Worm (Caenorhabditis elegans): ENCODE measurements around the gene ril-2.

Gene ril-2

ce11 chrV:12599110-12599509, at the start of gene ril-2, which contains the start of gene C14C10.10:
Gene ril-2, minus strand, starts transcription at chrV:12599157.
Gene C14C10.10, minus strand, starts transcription at chrV:12599128.
- no peak for TF ChIP-seq nhr-23 (tag; optimal IDR thresholded peaks at IDR 0.05)
- no peak for TF ChIP-seq sma-3 (GFP tag; optimal IDR thresholded peaks at IDR 0.05)
- TF ChIP-seq gmeb-1 (tag; optimal IDR thresholded peaks at IDR 0.05): no peak
- TF ChIP-seq Y55F3AM.14 (GFP tag; optimal IDR thresholded peaks at IDR 0.05): no peak
- peak; percentile 50 for TF ChIP-seq C34F6.9 (tag; optimal IDR thresholded peaks at IDR 0.05)
- no peak for TF ChIP-seq ztf-11 (tag; optimal IDR thresholded peaks at IDR 0.05)
- TF ChIP-seq lin-11 (tag; optimal IDR thresholded peaks at IDR 0.05): no peak
- no peak for TF ChIP-seq nhr-129 (tag; optimal IDR thresholded peaks at IDR 0.05)
- peak; percentile 35 for TF ChIP-seq crh-2 (tag; optimal IDR thresholded peaks at IDR 0.05)
- TF ChIP-seq aly-2 (tag; optimal IDR thresholded peaks at IDR 0.05): no peak
- no peak for TF ChIP-seq mab-5 (tag; optimal IDR thresholded peaks at IDR 0.05)
- TF ChIP-seq lsy-2 (tag; optimal IDR thresholded peaks at IDR 0.05): peak in 1 of 2 experiments; percentile 29
- TF ChIP-seq egl-27 (tag; optimal IDR thresholded peaks at IDR 0.05): no peak
- no peak for TF ChIP-seq elt-1 (tag; optimal IDR thresholded peaks at IDR 0.05)
- TF ChIP-seq unc-55 (GFP tag; optimal IDR thresholded peaks at IDR 0.05): peak; percentile 46
- TF ChIP-seq nhr-237 (tag; optimal IDR thresholded peaks at IDR 0.05): no peak
- no peak for TF ChIP-seq zag-1 (tag; optimal IDR thresholded peaks at IDR 0.05)
- no peak for TF ChIP-seq skn-1 (tag; optimal IDR thresholded peaks at IDR 0.05)
- TF ChIP-seq ztf-1 (GFP tag; conservative IDR thresholded peaks at IDR 0.05): no peak

ce11 chrV:12644500-12644899, 45.5 kb upstream of the ril-2 start, which contains the start of gene F56H9.8:
Gene F56H9.8, plus strand, starts transcription at chrV:12644800.
- TF ChIP-seq ztf-11 (tag; optimal IDR thresholded peaks at IDR 0.05) (no peak), zag-1 (tag; optimal IDR thresholded peaks at IDR 0.05) (no peak)

ce11 chrV:12640384-12640783, 41.4 kb upstream of the ril-2 start, which contains the start of gene gpa-8:
Gene gpa-8, minus strand, starts transcription at chrV:12640484.
- TF ChIP-seq C34F6.9 (tag; optimal IDR thresholded peaks at IDR 0.05): no peak
- TF ChIP-seq nhr-23 (tag; optimal IDR thresholded peaks at IDR 0.05): no peak
- TF ChIP-seq ama-1 (optimal IDR thresholded peaks at IDR 0.05): no peak
- TF ChIP-seq nhr-6 (tag; optimal IDR thresholded peaks at IDR 0.05): no peak
- TF ChIP-seq ZK546.5 (tag; optimal IDR thresholded peaks at IDR 0.05): no peak
- TF ChIP-seq ztf-11 (tag; optimal IDR thresholded peaks at IDR 0.05): no peak
- TF ChIP-seq lin-13 (GFP tag; optimal IDR thresholded peaks at IDR 0.05): no peak
- no peak for TF ChIP-seq nhr-21 (tag; optimal IDR thresholded peaks at IDR 0.05)
- TF ChIP-seq sma-3 (GFP tag; optimal IDR thresholded peaks at IDR 0.05): no peak
- no peak for TF ChIP-seq nhr-10 (tag; optimal IDR thresholded peaks at IDR 0.05)

- no peak for TF ChIP-seq elt-3 (tag; optimal IDR thresholded peaks at IDR 0.05)
- no peak for TF ChIP-seq ztf-1 (GFP tag; conservative IDR thresholded peaks at IDR 0.05)
- peak; percentile 1 for TF ChIP-seq sem-4 (tag; optimal IDR thresholded peaks at IDR 0.05)
- peak; percentile 34 for TF ChIP-seq gmeb-1 (tag; optimal IDR thresholded peaks at IDR 0.05)
- TF ChIP-seq fos-1 (tag; optimal IDR thresholded peaks at IDR 0.05): peak; percentile 51
- peak; percentile 37 for TF ChIP-seq egl-27 (tag; optimal IDR thresholded peaks at IDR 0.05)
- peak; percentile 42 for TF ChIP-seq crh-2 (tag; optimal IDR thresholded peaks at IDR 0.05)
- no peak for TF ChIP-seq C34F6.9 (tag; optimal IDR thresholded peaks at IDR 0.05)
- TF ChIP-seq aly-2 (tag; optimal IDR thresholded peaks at IDR 0.05): no peak
- TF ChIP-seq sma-9 (GFP tag; optimal IDR thresholded peaks at IDR 0.05): peak; percentile 67
- TF ChIP-seq sma-9 (tag; optimal IDR thresholded peaks at IDR 0.05): no peak
Measured at ce11 chrV:12637764-12638502, 39.0 kb upstream of the ril-2 start.

DNA sequence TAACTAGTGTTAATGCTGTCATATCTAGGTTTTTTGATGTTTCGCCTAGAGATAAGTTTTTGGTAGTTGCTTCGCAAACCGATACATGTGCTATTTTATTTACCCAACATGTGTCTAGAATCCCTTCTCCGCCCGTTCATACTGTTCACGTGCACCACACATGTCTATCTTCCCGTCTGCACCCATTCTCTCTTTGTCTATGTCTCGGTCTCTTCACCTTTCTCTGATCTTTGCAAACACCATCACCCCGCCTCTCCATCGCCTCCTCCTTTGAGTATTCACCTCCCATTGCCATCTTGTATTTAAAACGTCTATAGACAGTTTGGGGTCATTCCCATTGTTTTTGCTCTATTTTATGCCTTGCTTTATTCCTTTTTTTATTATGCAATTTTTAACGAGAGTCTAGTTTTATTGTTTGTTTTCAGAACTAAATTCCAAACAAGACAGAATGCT, 38.3 kb upstream of the ril-2 start, which contains the start of gene F56H9.2:
Gene F56H9.2 (plus strand): TSS at position 426 of the 453 bp plus-strand sequence.
- TF ChIP-seq sem-4 (tag; optimal IDR thresholded peaks at IDR 0.05) (peak; percentile 58), nhr-237 (tag; optimal IDR thresholded peaks at IDR 0.05) (no peak), elt-1 (tag; optimal IDR thresholded peaks at IDR 0.05) (no peak), C34F6.9 (tag; optimal IDR thresholded peaks at IDR 0.05) (peak; percentile 60), nhr-11 (tag; optimal IDR thresholded peaks at IDR 0.05) (no peak), nhr-6 (tag; optimal IDR thresholded peaks at IDR 0.05) (no peak), mbf-1 (tag; optimal IDR thresholded peaks at IDR 0.05) (no peak), lsy-2 (tag; optimal IDR thresholded peaks at IDR 0.05) (peak in 1 of 2 experiments; percentile 60), unc-39 (tag; optimal IDR thresholded peaks at IDR 0.05) (no peak), ama-1 (optimal IDR thresholded peaks at IDR 0.05) (peak; percentile 69), Y55F3AM.14 (GFP tag; optimal IDR thresholded peaks at IDR 0.05) (peak; percentile 75), crh-2 (tag; optimal IDR thresholded peaks at IDR 0.05) (peak; percentile 65), snpc-4 (tag; optimal IDR thresholded peaks at IDR 0.05) (no peak), fos-1 (tag; optimal IDR thresholded peaks at IDR 0.05) (peak; percentile 62), aly-2 (tag; optimal IDR thresholded peaks at IDR 0.05) (no peak), sma-3 (GFP tag; optimal IDR thresholded peaks at IDR 0.05) (peak; percentile 88), nhr-77 (tag; optimal IDR thresholded peaks at IDR 0.05) (no peak), nhr-10 (tag; optimal IDR thresholded peaks at IDR 0.05) (no peak), ztf-4 (tag; optimal IDR thresholded peaks at IDR 0.05) (peak; percentile 56), ceh-82 (tag; optimal IDR thresholded peaks at IDR 0.05) (no peak), peb-1 (tag; optimal IDR thresholded peaks at IDR 0.05) (no peak), blmp-1 (tag; optimal IDR thresholded peaks at IDR 0.05; ENCODE audit: insufficient read depth) (peak; percentile 79), nhr-12 (tag; optimal IDR thresholded peaks at IDR 0.05) (no peak), lin-11 (tag; optimal IDR thresholded peaks at IDR 0.05) (no peak), lin-39 (tag; optimal IDR thresholded peaks at IDR 0.05) (no peak), ZK546.5 (tag; optimal IDR thresholded peaks at IDR 0.05) (no peak), elt-3 (tag; optimal IDR thresholded peaks at IDR 0.05) (no peak), ceh-16 (tag; optimal IDR thresholded peaks at IDR 0.05) (peak; percentile 57)
